Worm (Caenorhabditis elegans): ENCODE results near the gene M05D6.8.

- no peak for TF ChIP-seq flt-1 (GFP tag; IDR thresholded peaks at IDR 0.05)
- no peak for TF ChIP-seq klf-2 (GFP tag; conservative IDR thresholded peaks at IDR 0.05)
- no peak for TF ChIP-seq med-1 (GFP tag; optimal IDR thresholded peaks at IDR 0.05; ENCODE audit: insufficient read depth)
- TF ChIP-seq cog-1 (tag; optimal IDR thresholded peaks at IDR 0.05), result no peak
- TF ChIP-seq ztf-29 (GFP tag; IDR thresholded peaks at IDR 0.05), result no peak; the same call in 1 of the 2 replicates
- TF ChIP-seq tab-1 (GFP tag; IDR thresholded peaks at IDR 0.05), result no peak
- no peak for TF ChIP-seq T22C8.4 (GFP tag; IDR thresholded peaks at IDR 0.05)
- TF ChIP-seq ref-1 (GFP tag; conservative IDR thresholded peaks at IDR 0.05), result no peak
- no peak for TF ChIP-seq ztf-23 (GFP tag; IDR thresholded peaks at IDR 0.05)
These were observed 28.9 kb downstream of the M05D6.8 start for ce11 chrII:8442176-8442575.
